Fruit fly (Drosophila melanogaster) whole organism, prepupa: ENCODE results near the gene brwl.

ENCODE experiments used
- Blimp-1 ChIP-seq: fragments of 200-800 bp; sonication (Bioruptor generic); optimal IDR thresholded peaks from 3 replicates; lab custom pipeline; 2017; ENCODE audit warnings: missing biosample characterization, missing genetic modification characterization, mild to moderate bottlenecking, moderate library complexity, missing genetic modification reagents
- Hr39 ChIP-seq: fragments of 200-800 bp; sonication (Bioruptor generic); optimal IDR thresholded peaks from 2 replicates; lab custom pipeline; 2016; ENCODE audit warnings: missing biosample characterization, missing genetic modification characterization
- Met ChIP-seq: fragments of 200-800 bp; sonication (Bioruptor generic); optimal IDR thresholded peaks from 3 replicates; lab custom pipeline; 2016; ENCODE audit warnings: missing biosample characterization, missing genetic modification characterization
- esn ChIP-seq: fragments of 200-800 bp; sonication (Bioruptor generic); optimal IDR thresholded peaks from 2 replicates; lab custom pipeline; 2016; ENCODE audit warnings: missing biosample characterization, mild to moderate bottlenecking, missing genetic modification characterization, moderate library complexity
- pdm3 ChIP-seq: fragments of 200-800 bp; sonication (Bioruptor generic); optimal IDR thresholded peaks from 3 replicates; lab custom pipeline; 2016; ENCODE audit warnings: missing biosample characterization, missing genetic modification characterization
- salr ChIP-seq, 2 experiments: fragments of 200-800 bp; sonication (Bioruptor generic); optimal IDR thresholded peaks; 3 replicates each; lab custom pipeline; 2016 to 2018; ENCODE audit warnings: missing biosample characterization in 2 of 2, missing genetic modification characterization in 2 of 2, mild to moderate bottlenecking in 1 of 2

DNA sequence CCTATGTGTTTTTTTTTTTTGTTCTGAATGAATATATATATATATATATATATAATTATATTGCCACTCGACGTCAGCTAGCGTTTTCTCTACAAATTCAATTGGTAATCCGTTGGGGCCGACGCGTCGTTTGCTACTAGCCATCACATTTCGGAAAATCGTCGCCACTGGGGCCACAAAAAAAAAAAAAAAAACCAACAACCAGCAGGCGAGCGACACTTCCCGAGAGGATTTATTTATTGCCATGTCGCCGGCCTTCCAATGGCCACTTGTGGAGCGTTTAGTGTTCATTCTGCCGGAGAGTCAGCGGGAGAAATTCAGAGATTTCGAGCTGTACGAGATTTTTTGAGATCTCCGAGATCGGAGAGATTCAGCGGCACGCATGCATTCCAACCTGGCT is 17.8 kb upstream of the brwl start:
- TF ChIP-seq pdm3 (GFP tag; lab: Kevin White, UChicago) = no peak
- no peak for TF ChIP-seq Blimp-1 (GFP tag; lab: Kevin White, UChicago)
- TF ChIP-seq Hr39 (GFP tag; lab: Kevin White, UChicago) = no peak
- no peak for TF ChIP-seq Met
- no peak for TF ChIP-seq salr (GFP tag; optimal IDR thresholded peaks at IDR 0.05; lab: Kevin White, UChicago)
- TF ChIP-seq esn (GFP tag; lab: Kevin White, UChicago) = no peak
